Worm (Caenorhabditis elegans) whole organism, early embryonic: ENCODE measurements around the gene ccdc-12.

ENCODE experiments used
- ama-1 ChIP-seq: fragments of 150-350 bp; optimal IDR thresholded peaks from 2 replicates; lab custom pipeline; 2014
- tbx-11 ChIP-seq: fragments of 200-800 bp; sonication (Bioruptor generic); IDR thresholded peaks from 2 replicates; pipeline ENCODE4 v1.3.6; 2022; ENCODE audit warnings: missing genetic modification characterization, missing compliant biosample characterization

- TF ChIP-seq ama-1 (lab: Kevin White, UChicago), result no peak
- TF ChIP-seq tbx-11 (GFP tag; lab: Robert Waterston, UW), result no peak
Measured at ce11 chrIV:2451233-2451632, 43.7 kb downstream of the ccdc-12 start, which contains the start of gene C45G7.13.
